Fruit fly (Drosophila melanogaster) whole organism, adult: ENCODE results near the gene Uqcc1.

Experiments used
- CG11617 ChIP-seq: fragments of 200-800 bp; sonication (Bioruptor generic); optimal IDR thresholded peaks from 2 replicates; lab custom pipeline; 2017; ENCODE audit warnings: mild to moderate bottlenecking, missing biosample characterization, missing genetic modification reagents, missing genetic modification characterization
- CG7045 ChIP-seq: fragments of 200-800 bp; sonication (Bioruptor generic); optimal IDR thresholded peaks from 2 replicates; lab custom pipeline; 2017; ENCODE audit warnings: missing biosample characterization, mild to moderate bottlenecking, missing genetic modification characterization
- CG7101 ChIP-seq: fragments of 200-800 bp; sonication (Bioruptor generic); optimal IDR thresholded peaks from 2 replicates; lab custom pipeline; 2018; ENCODE audit warnings: missing biosample characterization, mild to moderate bottlenecking, missing genetic modification characterization, moderate library complexity
- Clk ChIP-seq: fragments of 200-800 bp; sonication (Bioruptor generic); optimal IDR thresholded peaks from 2 replicates; lab custom pipeline; 2017; ENCODE audit warnings: missing biosample characterization, missing genetic modification characterization
- Mnt ChIP-seq: fragments of 200-800 bp; sonication (Bioruptor generic); optimal IDR thresholded peaks from 2 replicates; lab custom pipeline; 2016; ENCODE audit warnings: missing biosample characterization, mild to moderate bottlenecking, missing genetic modification characterization
- kay ChIP-seq: fragments of 200-800 bp; sonication (Bioruptor generic); peaks from one replicate; lab custom pipeline; 2016; ENCODE audit warnings: missing biosample characterization, missing genetic modification characterization, borderline replicate concordance

DNA sequence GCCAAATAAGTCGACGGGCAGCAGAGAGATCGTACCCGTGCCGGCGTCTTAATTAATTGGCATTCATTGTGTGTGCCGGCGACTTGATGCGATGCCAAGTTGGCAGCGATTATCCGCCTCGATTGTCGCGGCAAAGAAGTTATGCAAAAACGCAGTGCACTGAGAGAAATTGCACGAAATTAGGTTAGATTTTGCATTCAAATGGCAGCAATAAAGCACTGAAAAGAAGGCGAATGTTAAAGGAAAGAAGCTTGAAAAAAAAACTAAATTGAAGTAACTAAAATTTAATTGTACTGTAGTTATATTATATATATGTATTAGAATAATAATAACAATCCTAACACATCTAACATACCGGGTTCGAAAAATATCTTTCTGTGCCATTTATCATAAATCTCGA, 45.2 kb upstream of the Uqcc1 start:
- TF ChIP-seq CG7101 (tag; lab: Kevin White, UChicago) = no peak
- no peak for TF ChIP-seq kay (GFP tag; lab: Kevin White, UChicago)
- TF ChIP-seq Clk = no peak
- no peak for TF ChIP-seq Mnt (GFP tag; lab: Kevin White, UChicago)
- TF ChIP-seq CG11617 (GFP tag; lab: Kevin White, UChicago) = no peak
- no peak for TF ChIP-seq CG7045 (GFP tag; lab: Kevin White, UChicago)
